Worm (Caenorhabditis elegans): Measurements from ENCODE around the gene F38H4.3.

F38H4.3 gene

ce11 chrIV:11854777-11855176 lies 12.6 kb downstream of the F38H4.3 start, which contains the start of gene tag-30:
Gene tag-30 (minus strand): TSS chrIV:11855159.
- TF ChIP-seq sma-3 (GFP tag; optimal IDR thresholded peaks at IDR 0.05) (peak; percentile 41), egl-27 (tag; optimal IDR thresholded peaks at IDR 0.05) (no peak), nhr-129 (tag; optimal IDR thresholded peaks at IDR 0.05) (peak; percentile 75), nhr-21 (tag; optimal IDR thresholded peaks at IDR 0.05) (peak; percentile 15), nhr-25 (tag; optimal IDR thresholded peaks at IDR 0.05) (no peak), C34F6.9 (tag; optimal IDR thresholded peaks at IDR 0.05) (peak; percentile 84), lin-13 (GFP tag; optimal IDR thresholded peaks at IDR 0.05) (peak; percentile 69), mdl-1 (tag; optimal IDR thresholded peaks at IDR 0.05) (no peak), F13H6.1 (tag; optimal IDR thresholded peaks at IDR 0.05) (peak; percentile 30), unc-55 (GFP tag; optimal IDR thresholded peaks at IDR 0.05) (peak; percentile 40), lsy-2 (tag; optimal IDR thresholded peaks at IDR 0.05) (peak in 1 of 2 experiments; percentile 72), gmeb-1 (tag; optimal IDR thresholded peaks at IDR 0.05) (no peak)

- TF ChIP-seq ceh-16 (tag; optimal IDR thresholded peaks at IDR 0.05) (no peak), unc-62 (GFP tag; optimal IDR thresholded peaks at IDR 0.05) (no peak), nhr-237 (tag; optimal IDR thresholded peaks at IDR 0.05) (no peak), ztf-11 (tag; optimal IDR thresholded peaks at IDR 0.05) (no peak), ama-1 (optimal IDR thresholded peaks at IDR 0.05) (no peak), ZK546.5 (tag; optimal IDR thresholded peaks at IDR 0.05) (no peak), nhr-21 (tag; optimal IDR thresholded peaks at IDR 0.05) (no peak), nhr-77 (tag; optimal IDR thresholded peaks at IDR 0.05) (no peak), sma-9 (GFP tag; optimal IDR thresholded peaks at IDR 0.05) (no peak), sma-9 (tag; optimal IDR thresholded peaks at IDR 0.05) (no peak), lin-39 (tag; optimal IDR thresholded peaks at IDR 0.05) (no peak), unc-39 (tag; optimal IDR thresholded peaks at IDR 0.05) (no peak), egl-27 (tag; optimal IDR thresholded peaks at IDR 0.05) (no peak), lin-13 (GFP tag; optimal IDR thresholded peaks at IDR 0.05) (no peak), nhr-23 (tag; optimal IDR thresholded peaks at IDR 0.05) (no peak), ztf-1 (GFP tag; conservative IDR thresholded peaks at IDR 0.05) (no peak)
Observed at ce11 chrIV:11855424-11855823, 13.2 kb downstream of the F38H4.3 start.

ce11 chrIV:11855900-11856660 lies 13.9 kb downstream of the F38H4.3 start, which contains the start of gene ech-2:
Gene ech-2 (minus strand): TSS chrIV:11856351.
- TF ChIP-seq C34F6.9 (tag; optimal IDR thresholded peaks at IDR 0.05) = peak; percentile 15
- peak; percentile 41 for TF ChIP-seq unc-55 (GFP tag; optimal IDR thresholded peaks at IDR 0.05)
- TF ChIP-seq elt-1 (tag; optimal IDR thresholded peaks at IDR 0.05) = no peak
- TF ChIP-seq snpc-4 (tag; optimal IDR thresholded peaks at IDR 0.05) = peak; percentile 20
- no peak for TF ChIP-seq ztf-11 (tag; optimal IDR thresholded peaks at IDR 0.05)
- TF ChIP-seq lsy-2 (tag; optimal IDR thresholded peaks at IDR 0.05) = peak in 1 of 2 experiments; percentile 37
- no peak for TF ChIP-seq nhr-6 (tag; optimal IDR thresholded peaks at IDR 0.05)
- no peak for TF ChIP-seq skn-1 (tag; optimal IDR thresholded peaks at IDR 0.05)

- TF ChIP-seq ama-1 (optimal IDR thresholded peaks at IDR 0.05) (no peak), elt-3 (tag; optimal IDR thresholded peaks at IDR 0.05) (no peak), alr-1 (tag; optimal IDR thresholded peaks at IDR 0.05) (no peak), crh-2 (tag; optimal IDR thresholded peaks at IDR 0.05) (peak; percentile 58), nhr-77 (tag; optimal IDR thresholded peaks at IDR 0.05) (no peak), nhr-21 (tag; optimal IDR thresholded peaks at IDR 0.05) (no peak), ztf-1 (GFP tag; conservative IDR thresholded peaks at IDR 0.05) (no peak), sem-4 (tag; optimal IDR thresholded peaks at IDR 0.05) (no peak), R02D3.7 (tag; optimal IDR thresholded peaks at IDR 0.05) (no peak), snpc-4 (tag; optimal IDR thresholded peaks at IDR 0.05) (peak; percentile 56), nhr-25 (tag; optimal IDR thresholded peaks at IDR 0.05) (peak; percentile 2), zag-1 (tag; optimal IDR thresholded peaks at IDR 0.05) (peak; percentile 90), lin-11 (tag; optimal IDR thresholded peaks at IDR 0.05) (peak; percentile 92), lin-13 (GFP tag; optimal IDR thresholded peaks at IDR 0.05) (peak; percentile 77), ztf-11 (tag; optimal IDR thresholded peaks at IDR 0.05) (no peak), skn-1 (tag; optimal IDR thresholded peaks at IDR 0.05) (no peak), nhr-129 (tag; optimal IDR thresholded peaks at IDR 0.05) (peak; percentile 94), mdl-1 (tag; optimal IDR thresholded peaks at IDR 0.05) (peak in 1 of 2 experiments; percentile 55), egl-27 (tag; optimal IDR thresholded peaks at IDR 0.05) (peak; percentile 60), unc-62 (GFP tag; optimal IDR thresholded peaks at IDR 0.05) (no peak), F13H6.1 (tag; optimal IDR thresholded peaks at IDR 0.05) (peak; percentile 78), gmeb-1 (tag; optimal IDR thresholded peaks at IDR 0.05) (no peak), unc-39 (tag; optimal IDR thresholded peaks at IDR 0.05) (no peak), lin-39 (tag; optimal IDR thresholded peaks at IDR 0.05) (no peak), Y55F3AM.14 (GFP tag; optimal IDR thresholded peaks at IDR 0.05) (peak; percentile 43), ceh-82 (tag; optimal IDR thresholded peaks at IDR 0.05) (no peak), aly-2 (tag; optimal IDR thresholded peaks at IDR 0.05) (no peak), dmd-4 (tag; optimal IDR thresholded peaks at IDR 0.05) (no peak), fos-1 (tag; optimal IDR thresholded peaks at IDR 0.05) (peak; percentile 46), ztf-4 (tag; optimal IDR thresholded peaks at IDR 0.05) (no peak), C34F6.9 (tag; optimal IDR thresholded peaks at IDR 0.05) (peak; percentile 91), unc-55 (GFP tag; optimal IDR thresholded peaks at IDR 0.05) (peak; percentile 93), blmp-1 (tag; optimal IDR thresholded peaks at IDR 0.05; ENCODE audit: insufficient read depth) (no peak), mbf-1 (tag; optimal IDR thresholded peaks at IDR 0.05) (no peak)
Observed at ce11 chrIV:11857159-11857565, 14.9 kb downstream of the F38H4.3 start.
